Fruit fly (Drosophila melanogaster): ENCODE measurements around the gene Dhfr.

The Dhfr gene

dm6 chr3R:16432665-16433065, 48.3 kb upstream of the Dhfr start, which contains the start of gene Fntb (continued):
- no peak for TF ChIP-seq CG18599 (GFP tag; optimal IDR thresholded peaks at IDR 0.05)
- peak; percentile 46 for TF ChIP-seq scrt (GFP tag; optimal IDR thresholded peaks at IDR 0.05)
- peak; percentile 62 for TF ChIP-seq CG30020 (tag; optimal IDR thresholded peaks at IDR 0.05)
- peak; percentile 71 for TF ChIP-seq sug (tag; optimal IDR thresholded peaks at IDR 0.05)
- peak; percentile 51 for TF ChIP-seq CG7556 (GFP tag; optimal IDR thresholded peaks at IDR 0.05)
- TF ChIP-seq CG11085 (GFP tag; IDR thresholded peaks at IDR 0.05): 0 out of 2 replicates have a peak, but pooled peaks have one; percentile 15
- TF ChIP-seq CG14014 (GFP tag; IDR thresholded peaks at IDR 0.05): 0 out of 2 replicates have a peak, but pooled peaks have one; percentile 41
- peak in 1 of 3 experiments; percentile 60 for TF ChIP-seq lola (GFP tag; optimal IDR thresholded peaks at IDR 0.05)
- TF ChIP-seq CG13775 (GFP tag; optimal IDR thresholded peaks at IDR 0.05): peak; percentile 74
- TF ChIP-seq NK7.1 (GFP tag; optimal IDR thresholded peaks at IDR 0.05): peak; percentile 26
- TF ChIP-seq ash1 (GFP tag; optimal IDR thresholded peaks at IDR 0.05): no peak
- peak; percentile 41; the same call in 1 of the 2 replicates for TF ChIP-seq esg (GFP tag; conservative IDR thresholded peaks at IDR 0.05)
- peak; percentile 61 for TF ChIP-seq CG4617 (GFP tag; optimal IDR thresholded peaks at IDR 0.05; ENCODE audit: borderline replicate concordance)
- TF ChIP-seq nom (GFP tag; optimal IDR thresholded peaks at IDR 0.05): peak; percentile 34
- TF ChIP-seq Camta (GFP tag; optimal IDR thresholded peaks at IDR 0.05): peak; percentile 14
- peak; percentile 70; the same call in 1 of the 2 replicates for TF ChIP-seq CG32532 (GFP tag; IDR thresholded peaks at IDR 0.05)
- TF ChIP-seq Pdp1 (GFP tag; optimal IDR thresholded peaks at IDR 0.05): peak; percentile 25 to 57
- TF ChIP-seq CG18764 (GFP tag; optimal IDR thresholded peaks at IDR 0.05): peak; percentile 51
- TF ChIP-seq CG5953 (GFP tag; IDR thresholded peaks at IDR 0.05): no peak
- TF ChIP-seq CG10209 (GFP tag; optimal IDR thresholded peaks at IDR 0.05): peak; percentile 73
- no peak for TF ChIP-seq Vsx1 (GFP tag; optimal IDR thresholded peaks at IDR 0.05)
- TF ChIP-seq lilli (GFP tag; optimal IDR thresholded peaks at IDR 0.05): peak; percentile 74
- TF ChIP-seq schlank (tag; optimal IDR thresholded peaks at IDR 0.05): peak; percentile 33
- no peak for TF ChIP-seq HLH4C (GFP tag; IDR thresholded peaks at IDR 0.05; ENCODE audit: partially characterized antibody)
- peak; percentile 19 for TF ChIP-seq kay (GFP tag; optimal IDR thresholded peaks at IDR 0.05)
- peak; percentile 79 for TF ChIP-seq CG8924 (tag; optimal IDR thresholded peaks at IDR 0.05)
- TF ChIP-seq CG10979 (tag; optimal IDR thresholded peaks at IDR 0.05): peak; percentile 72
- TF ChIP-seq prd (optimal IDR thresholded peaks at IDR 0.05): no peak
- TF ChIP-seq prd (GFP tag; IDR thresholded peaks at IDR 0.05): peak; percentile 72
- peak; percentile 49 for TF ChIP-seq Spps (tag; optimal IDR thresholded peaks at IDR 0.05)
- no peak for TF ChIP-seq insv (GFP tag; optimal IDR thresholded peaks at IDR 0.05)
- TF ChIP-seq slp2 (GFP tag; optimal IDR thresholded peaks at IDR 0.05): no peak
- no peak for TF ChIP-seq CG2199 (GFP tag; IDR thresholded peaks at IDR 0.05)
- TF ChIP-seq CG12942 (GFP tag; optimal IDR thresholded peaks at IDR 0.05): peak; percentile 57
- no peak for TF ChIP-seq Taf1 (GFP tag; IDR thresholded peaks at IDR 0.05)
- TF ChIP-seq CG8359 (GFP tag; optimal IDR thresholded peaks at IDR 0.05; ENCODE audit: borderline replicate concordance): no peak
- peak; percentile 77 for TF ChIP-seq CG18262 (tag; optimal IDR thresholded peaks at IDR 0.05)
- TF ChIP-seq CG2889 (GFP tag; IDR thresholded peaks at IDR 0.05): no peak
- TF ChIP-seq CrebB (tag; optimal IDR thresholded peaks at IDR 0.05): peak; percentile 62
- peak; percentile 42; the same call in 1 of the 2 replicates for TF ChIP-seq klu (GFP tag; IDR thresholded peaks at IDR 0.05)
- no peak for TF ChIP-seq psq (GFP tag; optimal IDR thresholded peaks at IDR 0.05)
- TF ChIP-seq CG6765 (GFP tag; optimal IDR thresholded peaks at IDR 0.05): peak; percentile 40
- peak; percentile 65 for TF ChIP-seq Nf-YC (tag; optimal IDR thresholded peaks at IDR 0.05)
- TF ChIP-seq Oaz (GFP tag; IDR thresholded peaks at IDR 0.05): no peak
- TF ChIP-seq CG9609 (GFP tag; optimal IDR thresholded peaks at IDR 0.05): peak; percentile 5
- no peak; the same call in 2 of the 3 replicates for TF ChIP-seq CG6175 (GFP tag; IDR thresholded peaks at IDR 0.05)
- TF ChIP-seq pan (optimal IDR thresholded peaks at IDR 0.05): no peak
- TF ChIP-seq pan (GFP tag; optimal IDR thresholded peaks at IDR 0.05 in 1 of 2, IDR thresholded peaks at IDR 0.05 in 1 of 2): peak in 1 of 2 experiments; percentile 58
- no peak for TF ChIP-seq fu2 (GFP tag; optimal IDR thresholded peaks at IDR 0.05)
- TF ChIP-seq CG16815 (GFP tag; optimal IDR thresholded peaks at IDR 0.05): peak; percentile 45
